Fruit fly (Drosophila melanogaster) whole organism, embryonic: Measurements from ENCODE around the gene lwr.

Source experiments
- Asciz ChIP-seq: fragments of 200-800 bp; sonication (Bioruptor generic); optimal IDR thresholded peaks from 2 replicates; lab custom pipeline; 2017; ENCODE audit warnings: missing biosample characterization, mild to moderate bottlenecking, missing genetic modification characterization, missing genetic modification reagents
- Atf6 ChIP-seq: fragments of 200-800 bp; sonication (Bioruptor generic); IDR thresholded peaks from 2 replicates; pipeline ENCODE4 v1.3.6; 2022; ENCODE audit warnings: missing biosample characterization, missing genetic modification characterization
- CG10654 ChIP-seq: fragments of 200-800 bp; sonication (Bioruptor generic); optimal IDR thresholded peaks from 2 replicates; lab custom pipeline; 2016; ENCODE audit warnings: missing biosample characterization, missing genetic modification characterization
- CG13296 ChIP-seq: fragments of 200-800 bp; sonication (Bioruptor generic); optimal IDR thresholded peaks from 3 replicates; lab custom pipeline; 2018; ENCODE audit warnings: missing biosample characterization, mild to moderate bottlenecking, missing genetic modification characterization
- CG1602 ChIP-seq: fragments of 200-800 bp; sonication (Bioruptor generic); optimal IDR thresholded peaks from 3 replicates; lab custom pipeline; 2016; ENCODE audit warnings: missing biosample characterization, missing genetic modification characterization
- CG17568 ChIP-seq: fragments of 200-800 bp; sonication (Bioruptor generic); optimal IDR thresholded peaks from 2 replicates; lab custom pipeline; 2018; ENCODE audit warnings: missing biosample characterization, mild to moderate bottlenecking, missing genetic modification characterization, moderate library complexity
- CG18262 ChIP-seq: fragments of 200-800 bp; optimal IDR thresholded peaks from 3 replicates; lab custom pipeline; 2019; ENCODE audit warnings: missing biosample characterization, mild to moderate bottlenecking, missing genetic modification characterization, moderate library complexity
- CG31365 ChIP-seq: fragments of 200-800 bp; sonication (Bioruptor generic); optimal IDR thresholded peaks from 2 replicates; lab custom pipeline; 2018; ENCODE audit warnings: missing biosample characterization, mild to moderate bottlenecking, missing genetic modification characterization
- CG4360 ChIP-seq: fragments of 200-800 bp; sonication (Bioruptor generic); IDR thresholded peaks from 2 replicates; pipeline ENCODE4 v1.3.6; 2022; ENCODE audit warnings: missing biosample characterization, missing genetic modification characterization
- CG5180 ChIP-seq: fragments of 200-800 bp; sonication (Bioruptor generic); optimal IDR thresholded peaks from 3 replicates; lab custom pipeline; 2017; ENCODE audit warnings: missing biosample characterization, missing genetic modification characterization, mild to moderate bottlenecking, moderate library complexity, missing genetic modification reagents
- CG5953 ChIP-seq: fragments of 200-800 bp; sonication (Bioruptor generic); IDR thresholded peaks from 2 replicates; pipeline ENCODE4 v1.3.6; 2022; ENCODE audit warnings: missing biosample characterization, missing genetic modification characterization
- CG6813 ChIP-seq: fragments of 200-800 bp; sonication (Bioruptor generic); optimal IDR thresholded peaks from 2 replicates; lab custom pipeline; 2017; ENCODE audit warnings: missing biosample characterization, missing genetic modification characterization, mild to moderate bottlenecking, moderate library complexity, missing genetic modification reagents
- CG8388 ChIP-seq: fragments of 200-800 bp; sonication (Bioruptor generic); optimal IDR thresholded peaks from 2 replicates; lab custom pipeline; 2019; ENCODE audit warnings: missing biosample characterization, mild to moderate bottlenecking, missing genetic modification characterization, moderate library complexity
- D ChIP-seq, 2 experiments: fragments of 200-800 bp in 1 of 2; fragments of >200 bp in 1 of 2; sonication (Bioruptor generic) in 1 of 2; optimal IDR thresholded peaks; 2 replicates in 1 of 2; 3 replicates in 1 of 2; lab custom pipeline; 2017; ENCODE audit warnings: mild to moderate bottlenecking in 1 of 2, missing biosample characterization in 1 of 2, missing genetic modification characterization in 1 of 2, missing genetic modification reagents in 1 of 2
- D19A ChIP-seq: fragments of 200-800 bp; optimal IDR thresholded peaks from 3 replicates; lab custom pipeline; 2019; ENCODE audit warnings: missing biosample characterization, mild to moderate bottlenecking, missing genetic modification characterization, moderate library complexity
- D19B ChIP-seq: fragments of 200-800 bp; sonication (Bioruptor generic); optimal IDR thresholded peaks from 2 replicates; lab custom pipeline; 2017; ENCODE audit warnings: missing biosample characterization, mild to moderate bottlenecking, missing genetic modification characterization
- Fer3 ChIP-seq: fragments of 200-800 bp; sonication (Bioruptor generic); optimal IDR thresholded peaks from 2 replicates; lab custom pipeline; 2018; ENCODE audit warnings: missing biosample characterization, mild to moderate bottlenecking, missing genetic modification characterization, moderate library complexity
- Hr39 ChIP-seq: fragments of >200 bp; optimal IDR thresholded peaks from 2 replicates; lab custom pipeline; 2017
- Kr ChIP-seq: fragments of 200-800 bp; sonication (Bioruptor generic); optimal IDR thresholded peaks from 2 replicates; lab custom pipeline; 2017; ENCODE audit warnings: missing biosample characterization, mild to moderate bottlenecking, missing genetic modification characterization
- Med ChIP-seq: fragments of 200-800 bp; sonication (Bioruptor generic); peaks from one replicate; lab custom pipeline; 2016; ENCODE audit warnings: missing biosample characterization, missing genetic modification characterization, mild to moderate bottlenecking, inconsistent platforms, moderate library complexity
- Myb ChIP-seq: fragments of 200-800 bp; sonication (Bioruptor generic); optimal IDR thresholded peaks from 2 replicates; lab custom pipeline; 2016; ENCODE audit warnings: missing biosample characterization, missing genetic modification characterization
- Neu2 ChIP-seq: fragments of 200-800 bp; sonication (Bioruptor generic); optimal IDR thresholded peaks from 3 replicates; lab custom pipeline; 2016; ENCODE audit warnings: missing biosample characterization, missing genetic modification characterization, borderline replicate concordance
- Optix ChIP-seq: fragments of 200-800 bp; sonication (Bioruptor generic); IDR thresholded peaks from 3 replicates; pipeline ENCODE4 v1.3.6; 2022; ENCODE audit warnings: missing biosample characterization, missing genetic modification characterization
- Trl ChIP-seq, 3 experiments: fragments of >200 bp in 2 of 3; fragments of 200-800 bp in 1 of 3; sonication (Bioruptor generic) in 1 of 3; optimal IDR thresholded peaks; 2 replicates in 1 of 3; 3 replicates in 2 of 3; lab custom pipeline; 2016 to 2017; ENCODE audit warnings: missing biosample characterization in 1 of 3, missing genetic modification characterization in 1 of 3
- abd-A ChIP-seq: fragments of 200-800 bp; sonication (Bioruptor generic); optimal IDR thresholded peaks from 3 replicates; lab custom pipeline; 2019; ENCODE audit warnings: missing biosample characterization, mild to moderate bottlenecking, missing genetic modification characterization, moderate library complexity
- ci ChIP-seq: fragments of 200-800 bp; sonication (Bioruptor generic); IDR thresholded peaks from 3 replicates; pipeline ENCODE4 v1.3.6; 2022; ENCODE audit warnings: missing biosample characterization, missing genetic modification characterization
- crol ChIP-seq: fragments of 200-800 bp; sonication (Bioruptor generic); IDR thresholded peaks from 2 replicates; pipeline ENCODE4 v1.3.6; 2022; ENCODE audit warnings: missing biosample characterization, missing genetic modification characterization
- dan ChIP-seq: fragments of 200-800 bp; sonication (Bioruptor generic); IDR thresholded peaks from 2 replicates; pipeline ENCODE4 v1.3.6; 2022; ENCODE audit warnings: missing biosample characterization, missing genetic modification characterization
- dpn ChIP-seq, 2 experiments: fragments of 200-800 bp; sonication (Bioruptor generic); optimal IDR thresholded peaks; 3 replicates each; lab custom pipeline; 2016; ENCODE audit warnings: missing biosample characterization in 2 of 2, missing genetic modification characterization in 2 of 2
- ems ChIP-seq: fragments of 200-800 bp; sonication (Bioruptor generic); optimal IDR thresholded peaks from 3 replicates; lab custom pipeline; 2016; ENCODE audit warnings: missing biosample characterization, missing genetic modification characterization
- fd64A ChIP-seq: fragments of 200-800 bp; sonication (Bioruptor generic); optimal IDR thresholded peaks from 3 replicates; lab custom pipeline; 2018; ENCODE audit warnings: missing biosample characterization, mild to moderate bottlenecking, missing genetic modification characterization
- gro ChIP-seq: fragments of 200-800 bp; sonication (Bioruptor generic); optimal IDR thresholded peaks from 2 replicates; lab custom pipeline; 2016; ENCODE audit warnings: missing biosample characterization, missing genetic modification characterization
- ham ChIP-seq: fragments of 200-800 bp; sonication (Bioruptor generic); IDR thresholded peaks from 2 replicates; pipeline ENCODE4 v1.3.6; 2022; ENCODE audit warnings: missing biosample characterization, missing genetic modification characterization
- inv ChIP-seq: fragments of 200-800 bp; sonication (Bioruptor generic); IDR thresholded peaks from 2 replicates; pipeline ENCODE4 v1.3.6; 2022; ENCODE audit warnings: missing biosample characterization, missing genetic modification characterization; ENCODE audit not compliant: partially characterized antibody
- lov ChIP-seq, 2 experiments: fragments of 200-800 bp in 1 of 2; fragments of >200 bp in 1 of 2; sonication (Bioruptor generic) in 1 of 2; IDR thresholded peaks in 1 of 2; optimal IDR thresholded peaks in 1 of 2; 2 replicates in 1 of 2; 3 replicates in 1 of 2; pipeline versions ENCODE4 v1.3.6 to Lab custom; 2017 to 2022; ENCODE audit warnings: missing biosample characterization in 1 of 2, missing genetic modification characterization in 1 of 2
- luna ChIP-seq: fragments of 200-800 bp; sonication (Bioruptor generic); optimal IDR thresholded peaks from 2 replicates; lab custom pipeline; 2016; ENCODE audit warnings: missing biosample characterization, missing genetic modification characterization
- mirr ChIP-seq: fragments of 200-800 bp; sonication (Bioruptor generic); optimal IDR thresholded peaks from 3 replicates; lab custom pipeline; 2018; ENCODE audit warnings: missing biosample characterization, mild to moderate bottlenecking, missing genetic modification characterization
- nerfin-1 ChIP-seq: fragments of 200-800 bp; sonication (Bioruptor generic); optimal IDR thresholded peaks from 3 replicates; lab custom pipeline; 2019; ENCODE audit warnings: missing biosample characterization, mild to moderate bottlenecking, missing genetic modification characterization, moderate library complexity
- oc ChIP-seq: fragments of 200-800 bp; sonication (Bioruptor generic); optimal IDR thresholded peaks from 2 replicates; lab custom pipeline; 2018; ENCODE audit warnings: missing biosample characterization, mild to moderate bottlenecking, missing genetic modification characterization, moderate library complexity
- onecut ChIP-seq: fragments of 200-800 bp; sonication (Bioruptor generic); IDR thresholded peaks from 2 replicates; pipeline ENCODE4 v1.3.6; 2022; ENCODE audit warnings: missing biosample characterization, missing genetic modification characterization
- peb ChIP-seq: fragments of 200-800 bp; sonication (Bioruptor generic); IDR thresholded peaks from 2 replicates; pipeline ENCODE4 v1.3.6; 2022; ENCODE audit warnings: missing biosample characterization, missing genetic modification characterization
- pros ChIP-seq: fragments of 200-800 bp; sonication (Bioruptor generic); optimal IDR thresholded peaks from 3 replicates; lab custom pipeline; 2019; ENCODE audit warnings: missing biosample characterization, mild to moderate bottlenecking, missing genetic modification characterization, moderate library complexity
- psq ChIP-seq: fragments of 200-800 bp; sonication (Bioruptor generic); optimal IDR thresholded peaks from 2 replicates; lab custom pipeline; 2017; ENCODE audit warnings: missing biosample characterization, missing genetic modification characterization
- run ChIP-seq: fragments of 200-800 bp; sonication (Bioruptor generic); optimal IDR thresholded peaks from 3 replicates; lab custom pipeline; 2018; ENCODE audit warnings: missing biosample characterization, mild to moderate bottlenecking, missing genetic modification characterization
- sd ChIP-seq: fragments of 200-800 bp; sonication (Bioruptor generic); optimal IDR thresholded peaks from 3 replicates; lab custom pipeline; 2018; ENCODE audit warnings: missing biosample characterization, mild to moderate bottlenecking, missing genetic modification characterization, moderate library complexity
- sens ChIP-seq: fragments of 200-800 bp; sonication (Bioruptor generic); peaks from one replicate; lab custom pipeline; 2016; ENCODE audit warnings: missing biosample characterization, missing genetic modification characterization
- seq ChIP-seq: fragments of 200-800 bp; sonication (Bioruptor generic); IDR thresholded peaks from 2 replicates; pipeline ENCODE4 v1.3.6; 2022; ENCODE audit warnings: missing biosample characterization, missing genetic modification characterization
- tio ChIP-seq: fragments of 200-800 bp; sonication (Bioruptor generic); optimal IDR thresholded peaks from 2 replicates; lab custom pipeline; 2017; ENCODE audit warnings: missing biosample characterization, missing genetic modification characterization, inconsistent platforms
- zf30C ChIP-seq: fragments of 200-800 bp; sonication (Bioruptor generic); optimal IDR thresholded peaks from 3 replicates; lab custom pipeline; 2018; ENCODE audit warnings: missing biosample characterization, mild to moderate bottlenecking, missing genetic modification characterization

Gene lwr

DNA sequence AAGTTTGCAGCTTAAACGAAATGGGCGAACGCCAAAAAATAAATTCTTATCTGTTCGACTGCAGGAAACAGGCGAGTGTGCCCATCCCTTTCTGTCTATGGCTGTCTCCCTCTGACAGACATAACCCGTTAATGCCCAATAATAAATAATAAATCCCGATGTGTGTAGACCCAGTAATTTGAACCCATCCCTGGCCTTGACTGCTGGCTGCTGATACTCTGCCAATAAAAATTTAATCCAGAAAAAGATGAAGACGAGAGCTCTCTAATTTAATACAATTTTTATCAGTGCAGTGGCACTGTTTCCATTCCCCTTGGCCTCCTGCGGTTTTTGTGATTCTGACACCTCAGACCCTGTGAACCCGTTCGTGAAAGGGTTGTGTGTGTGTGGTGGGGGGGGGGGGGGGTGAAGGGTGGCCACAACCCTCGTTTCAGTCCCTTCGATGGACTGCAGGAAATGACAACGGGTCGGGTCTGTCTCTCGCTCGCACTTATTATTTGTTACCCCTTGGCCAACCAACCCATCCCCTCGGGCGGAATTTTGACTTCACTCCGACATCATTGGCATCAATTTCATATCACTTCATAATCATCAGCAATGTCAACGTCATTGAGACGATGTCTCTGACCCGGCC, 16.7 kb downstream of the lwr start:
- TF ChIP-seq peb = no peak
- no peak for TF ChIP-seq CG31365 (tag; lab: Kevin White, UChicago)
- TF ChIP-seq dan (GFP tag; lab: Robert Waterston, UW) = no peak
- no peak for TF ChIP-seq Trl (optimal IDR thresholded peaks at IDR 0.05; lab: Kevin White, UChicago)
- no peak for TF ChIP-seq Trl (GFP tag; optimal IDR thresholded peaks at IDR 0.05; lab: Kevin White, UChicago)
- no peak for TF ChIP-seq luna (GFP tag; lab: Kevin White, UChicago)
- TF ChIP-seq crol (GFP tag; lab: Robert Waterston, UW) = peak; percentile 92
- no peak for TF ChIP-seq Atf6 (GFP tag; lab: Robert Waterston, UW)
- peak; percentile 7 for TF ChIP-seq run (tag; lab: Kevin White, UChicago)
- TF ChIP-seq zf30C (GFP tag; lab: Kevin White, UChicago) = peak; percentile 32
- TF ChIP-seq CG6813 = no peak
- no peak for TF ChIP-seq CG5953 (GFP tag; lab: Robert Waterston, UW)
- TF ChIP-seq nerfin-1 = peak; percentile 56
- TF ChIP-seq Kr = peak; percentile 61
- no peak for TF ChIP-seq Myb (GFP tag; lab: Kevin White, UChicago)
- no peak for TF ChIP-seq CG18262 (tag; lab: Kevin White, UChicago)
- peak; percentile 47 for TF ChIP-seq Hr39 (lab: Kevin White, UChicago)
- TF ChIP-seq D19B (GFP tag; lab: Kevin White, UChicago) = no peak
- no peak for TF ChIP-seq ham (GFP tag; lab: Robert Waterston, UW)
- no peak for TF ChIP-seq Fer3
- no peak for TF ChIP-seq CG1602 (GFP tag; lab: Kevin White, UChicago)
- no peak for TF ChIP-seq D (optimal IDR thresholded peaks at IDR 0.05; lab: Kevin White, UChicago)
- TF ChIP-seq D (GFP tag; optimal IDR thresholded peaks at IDR 0.05; lab: Kevin White, UChicago) = no peak
- no peak for TF ChIP-seq ci (GFP tag; lab: Robert Waterston, UW)
- TF ChIP-seq CG13296 (GFP tag; lab: Kevin White, UChicago) = no peak
- TF ChIP-seq inv (GFP tag; lab: Robert Waterston, UW) = no peak
- TF ChIP-seq Asciz = no peak
- peak; percentile 66 for TF ChIP-seq D19A (tag; lab: Kevin White, UChicago)
- no peak for TF ChIP-seq ems
- no peak for TF ChIP-seq gro
- TF ChIP-seq mirr (GFP tag; lab: Kevin White, UChicago) = no peak
- TF ChIP-seq CG17568 (GFP tag; lab: Kevin White, UChicago) = no peak
- TF ChIP-seq seq (GFP tag; lab: Robert Waterston, UW) = 0 out of 2 replicates have a peak, but pooled peaks have one; percentile 25
- no peak for TF ChIP-seq CG4360 (GFP tag; lab: Robert Waterston, UW)
- peak; percentile 57 for TF ChIP-seq oc (tag; lab: Kevin White, UChicago)
- peak; percentile 75 for TF ChIP-seq sens (GFP tag; lab: Kevin White, UChicago)
- no peak for TF ChIP-seq CG5180
- TF ChIP-seq lov (optimal IDR thresholded peaks at IDR 0.05; lab: Kevin White, UChicago) = no peak
- no peak for TF ChIP-seq lov (GFP tag; IDR thresholded peaks at IDR 0.05; lab: Robert Waterston, UW)
- no peak for TF ChIP-seq onecut (GFP tag; lab: Robert Waterston, UW)
- TF ChIP-seq CG10654 (GFP tag; lab: Kevin White, UChicago) = no peak
- TF ChIP-seq Neu2 (GFP tag; lab: Kevin White, UChicago) = no peak
- peak; percentile 5 for TF ChIP-seq Med (GFP tag; lab: Kevin White, UChicago)
- no peak for TF ChIP-seq sd (tag; lab: Kevin White, UChicago)
- no peak for TF ChIP-seq CG8388 (GFP tag; lab: Kevin White, UChicago)
- TF ChIP-seq tio = no peak
- TF ChIP-seq fd64A (GFP tag; lab: Kevin White, UChicago) = no peak
- TF ChIP-seq Optix (GFP tag; lab: Robert Waterston, UW) = 0 out of 3 replicates have a peak, but pooled peaks have one; percentile 28
- TF ChIP-seq pros (GFP tag; lab: Kevin White, UChicago) = peak; percentile 95
- no peak for TF ChIP-seq psq
- TF ChIP-seq abd-A (tag; lab: Kevin White, UChicago) = peak; percentile 18
- no peak for TF ChIP-seq dpn (GFP tag; optimal IDR thresholded peaks at IDR 0.05; lab: Kevin White, UChicago)
